Worm (Caenorhabditis elegans): ENCODE measurements around the gene tex-2.
"Not testable (repeated sequence)": the region's sequence is repeated elsewhere in the genome, so short reads cannot be mapped to it uniquely, and the experiment has no call there.

tex-2 gene

ce11 chrII:5884252-5884651, 10.8 kb upstream of the tex-2 start, which contains the start of gene rfip-1:
TSS of gene rfip-1 (plus strand) at chrII:5884552.
- TF ChIP-seq hlh-30 (tag; optimal IDR thresholded peaks at IDR 0.05; ENCODE audit: insufficient read depth) = no peak
- TF ChIP-seq zip-5 (tag; optimal IDR thresholded peaks at IDR 0.05) = no peak
- TF ChIP-seq fkh-6 (tag; optimal IDR thresholded peaks at IDR 0.05) = no peak
- TF ChIP-seq nfya-1 (tag; optimal IDR thresholded peaks at IDR 0.05) = no peak
- no peak for TF ChIP-seq nhr-232 (tag; optimal IDR thresholded peaks at IDR 0.05)
- TF ChIP-seq pax-1 (tag; optimal IDR thresholded peaks at IDR 0.05) = no peak
- no peak for TF ChIP-seq npax-4 (tag; optimal IDR thresholded peaks at IDR 0.05)
- TF ChIP-seq tbx-2 (tag; optimal IDR thresholded peaks at IDR 0.05) = no peak
- no peak for TF ChIP-seq elt-4 (tag; optimal IDR thresholded peaks at IDR 0.05)
- TF ChIP-seq ceh-18 (tag; optimal IDR thresholded peaks at IDR 0.05) = no peak

ce11 chrII:5880677-5881076, 7.3 kb upstream of the tex-2 start:
- TF ChIP-seq pha-4 (tag; optimal IDR thresholded peaks at IDR 0.05) (no peak), lin-11 (tag; optimal IDR thresholded peaks at IDR 0.05) (no peak), fkh-6 (tag; optimal IDR thresholded peaks at IDR 0.05) (no peak), ahr-1 (tag; optimal IDR thresholded peaks at IDR 0.05) (no peak), madf-2 (tag; optimal IDR thresholded peaks at IDR 0.05) (no peak), dve-1 (tag; optimal IDR thresholded peaks at IDR 0.05) (no peak), ceh-45 (GFP tag; IDR thresholded peaks at IDR 0.05) (no peak), odd-2 (tag; optimal IDR thresholded peaks at IDR 0.05) (no peak), C08G9.2 (tag; optimal IDR thresholded peaks at IDR 0.05) (no peak), ceh-14 (tag; optimal IDR thresholded peaks at IDR 0.05) (no peak), lim-6 (tag; optimal IDR thresholded peaks at IDR 0.05) (no peak), hlh-15 (tag; optimal IDR thresholded peaks at IDR 0.05) (no peak), unc-42 (tag; optimal IDR thresholded peaks at IDR 0.05) (no peak), T23F11.4 (GFP tag; optimal IDR thresholded peaks at IDR 0.05) (no peak), rnt-1 (tag; optimal IDR thresholded peaks at IDR 0.05) (no peak)

ce11 chrII:5876511-5876910, 3.1 kb upstream of the tex-2 start, which contains the start of gene F55C12.2:
TSS of gene F55C12.2 (plus strand) at chrII:5876811.
- not testable (repeated sequence) for TF ChIP-seq elt-2, F13H6.1, hlh-8 (tag; optimal IDR thresholded peaks at IDR 0.05)

ce11 chrII:5876053-5876452, 2.6 kb upstream of the tex-2 start, which contains the start of gene F55C12.6:
TSS of gene F55C12.6 (minus strand) at chrII:5876153.
- no peak for TF ChIP-seq hlh-30 (tag; optimal IDR thresholded peaks at IDR 0.05; ENCODE audit: insufficient read depth)
- TF ChIP-seq pros-1 (tag; optimal IDR thresholded peaks at IDR 0.05) = no peak
- TF ChIP-seq ref-2 (tag; optimal IDR thresholded peaks at IDR 0.05) = no peak

ce11 chrII:5874130-5874529, 716 bp upstream of the tex-2 start:
- TF ChIP-seq hlh-30 (tag; optimal IDR thresholded peaks at IDR 0.05; ENCODE audit: insufficient read depth) (peak; percentile 77), ceh-19 (GFP tag; optimal IDR thresholded peaks at IDR 0.05) (no peak)

- TF ChIP-seq dve-1 (tag; optimal IDR thresholded peaks at IDR 0.05) = no peak
- no peak for TF ChIP-seq K02D7.2 (tag; optimal IDR thresholded peaks at IDR 0.05)
- no peak for TF ChIP-seq lim-6 (tag; optimal IDR thresholded peaks at IDR 0.05)
- no peak for TF ChIP-seq npax-4 (tag; optimal IDR thresholded peaks at IDR 0.05)
- TF ChIP-seq eyg-1 (tag; optimal IDR thresholded peaks at IDR 0.05) = no peak
- no peak for TF ChIP-seq tbx-7 (tag; optimal IDR thresholded peaks at IDR 0.05)
- TF ChIP-seq nhr-232 (tag; optimal IDR thresholded peaks at IDR 0.05) = no peak
- TF ChIP-seq pax-1 (tag; optimal IDR thresholded peaks at IDR 0.05) = no peak
Measured at ce11 chrII:5872414-5872813, 1.0 kb downstream of the tex-2 start.
